Fruit fly (Drosophila melanogaster) S2 (cell line): ENCODE data around the gene CG2991.

Source experiments
- CG8478 ChIP-seq: fragments of >200 bp; optimal IDR thresholded peaks from 2 replicates; lab custom pipeline; 2018
- CTCF ChIP-seq, 2 experiments: fragments of >200 bp; optimal IDR thresholded peaks; 2 replicates each; lab custom pipeline; 2018

DNA sequence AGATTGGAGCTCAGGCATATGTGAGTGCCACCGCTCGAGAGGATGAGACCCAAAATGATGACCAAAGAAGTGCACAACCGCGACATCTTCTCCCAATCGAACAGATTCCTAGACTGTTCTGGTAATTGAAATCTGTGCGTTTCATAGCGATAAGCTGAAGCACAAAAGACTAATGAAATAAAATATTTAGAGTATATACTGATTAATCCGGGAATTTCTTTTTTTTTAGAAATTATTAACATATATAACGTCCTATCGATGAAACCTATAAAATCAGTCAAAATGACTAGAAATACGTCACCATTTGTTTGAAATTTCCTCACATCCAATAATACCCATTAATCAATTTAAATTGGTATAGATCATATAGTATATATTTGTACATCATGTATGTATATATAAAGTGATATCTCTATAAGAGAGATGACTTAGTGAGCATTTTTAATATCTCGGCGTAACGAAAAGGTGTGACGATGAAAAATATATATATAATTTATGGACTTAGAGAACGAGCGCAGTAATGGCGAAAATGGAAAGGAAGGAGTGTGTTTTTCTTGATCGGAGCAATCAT, 9.8 kb upstream of the CG2991 start, which contains the start of the genes CG3117 and CG2983:
- no peak for TF ChIP-seq CG8478
- TF ChIP-seq CTCF (optimal IDR thresholded peaks at IDR 0.05; lab: Kevin White, UChicago): no peak
